Fruit fly (Drosophila melanogaster) whole organism, pupa: ENCODE data around the gene Adk1.

Experiments used
- CG13204 ChIP-seq: fragments of 200-800 bp; sonication (Bioruptor generic); optimal IDR thresholded peaks from 2 replicates; lab custom pipeline; 2018; ENCODE audit warnings: missing biosample characterization, mild to moderate bottlenecking, missing genetic modification characterization, moderate library complexity
- Snoo ChIP-seq: fragments of 200-800 bp; sonication (Bioruptor generic); optimal IDR thresholded peaks from 3 replicates; lab custom pipeline; 2017; ENCODE audit warnings: missing biosample characterization, mild to moderate bottlenecking, missing genetic modification characterization, inconsistent platforms

DNA sequence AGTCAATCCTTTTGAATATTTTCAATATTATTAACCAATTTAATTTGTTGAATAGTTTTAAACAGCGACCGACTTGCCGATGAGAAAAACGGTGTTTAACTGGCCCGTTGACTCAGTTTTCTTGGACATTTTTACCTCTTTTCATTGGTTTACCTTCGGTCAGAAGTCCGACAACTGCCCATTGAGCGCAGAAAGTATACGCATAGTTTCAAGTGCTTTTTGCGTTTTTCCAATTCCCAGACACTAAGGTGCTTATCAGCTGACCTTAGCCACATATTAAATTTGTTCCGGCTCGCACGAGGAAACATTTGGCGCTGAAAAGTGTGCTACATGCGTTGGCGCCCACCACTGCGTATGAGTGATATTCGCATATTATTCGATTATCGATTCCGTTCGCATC lies 31.7 kb upstream of the Adk1 start, which contains the start of gene Cpn:
- TF ChIP-seq CG13204 (GFP tag; lab: Kevin White, UChicago) (no peak), Snoo (tag; lab: Kevin White, UChicago) (no peak)
